Worm (Caenorhabditis elegans): ENCODE measurements around the gene K11H12.7.

- TF ChIP-seq ceh-82 (tag; optimal IDR thresholded peaks at IDR 0.05) = no peak
- no peak for TF ChIP-seq pha-4 (GFP tag; IDR thresholded peaks at IDR 0.05)
- no peak for TF ChIP-seq pha-4 (tag; optimal IDR thresholded peaks at IDR 0.05)
- TF ChIP-seq daf-8 (GFP tag; IDR thresholded peaks at IDR 0.05) = no peak
- TF ChIP-seq dmd-9 (GFP tag; IDR thresholded peaks at IDR 0.05) = no peak
- no peak for TF ChIP-seq lsy-2 (tag; optimal IDR thresholded peaks at IDR 0.05)
- TF ChIP-seq hif-1 (tag; optimal IDR thresholded peaks at IDR 0.05) = no peak
- TF ChIP-seq ceh-44 (GFP tag; IDR thresholded peaks at IDR 0.05) = no peak
- TF ChIP-seq nhr-76 (tag; optimal IDR thresholded peaks at IDR 0.05) = no peak
- no peak for TF ChIP-seq ceh-62 (tag; optimal IDR thresholded peaks at IDR 0.05)
- no peak for TF ChIP-seq jun-1 (tag; optimal IDR thresholded peaks at IDR 0.05)
- TF ChIP-seq fos-1 (tag; optimal IDR thresholded peaks at IDR 0.05) = no peak
- no peak for TF ChIP-seq unc-62 (GFP tag; optimal IDR thresholded peaks at IDR 0.05 in 1 of 2)
- no peak for TF ChIP-seq unc-62 (tag; optimal IDR thresholded peaks at IDR 0.05)
- no peak for TF ChIP-seq arid-1 (GFP tag; conservative IDR thresholded peaks at IDR 0.05)
- no peak for TF ChIP-seq hlh-30 (tag; optimal IDR thresholded peaks at IDR 0.05; ENCODE audit: insufficient read depth)
These were observed 1.7 kb downstream of the K11H12.7 start, which contains the start of gene K11H12.6 for ce11 chrIV:666991-667390.

Data from whole organism, L4 larva.